Fruit fly (Drosophila melanogaster): ENCODE data around the gene tweek.

DNA sequence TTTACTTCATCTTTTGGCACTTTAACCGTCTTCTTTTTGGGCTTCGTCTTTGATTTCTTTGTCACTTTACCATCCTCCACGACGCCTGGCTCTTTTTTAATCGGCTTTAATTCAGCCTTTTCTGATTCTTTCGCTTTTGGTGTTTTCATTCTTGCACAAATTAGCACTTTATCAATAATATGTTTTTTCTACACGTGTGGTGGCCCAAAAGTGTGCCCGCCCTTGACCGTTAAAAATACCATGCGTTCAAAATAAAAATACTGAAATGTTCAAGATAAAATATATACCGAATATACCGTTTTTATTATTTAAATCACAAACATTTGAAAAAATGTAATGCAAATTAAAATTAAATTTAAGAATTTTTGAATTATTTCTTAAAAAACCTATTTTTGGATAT lies 13.7 kb downstream of the tweek start, which contains the start of gene CG12288:
- no peak for TF ChIP-seq Hr96 (GFP tag; optimal IDR thresholded peaks at IDR 0.05)
- no peak for TF ChIP-seq bab1 (GFP tag; optimal IDR thresholded peaks at IDR 0.05)
- no peak for TF ChIP-seq CG14711 (tag; optimal IDR thresholded peaks at IDR 0.05)
- TF ChIP-seq Mnt (GFP tag; optimal IDR thresholded peaks at IDR 0.05), result peak; percentile 34
- TF ChIP-seq Crg-1 (GFP tag; optimal IDR thresholded peaks at IDR 0.05), result no peak
- TF ChIP-seq kay (GFP tag; ENCODE audit: borderline replicate concordance), result no peak

Measured in whole organism, adult.